Fruit fly (Drosophila melanogaster) whole organism, embryonic: ENCODE measurements around the gene Mf.
A peak's percentile ranks its signal among the peaks of the same experiment; 100 is the strongest.

Source experiments
- Aef1 ChIP-seq: fragments of 200-800 bp; sonication (Bioruptor generic); IDR thresholded peaks from 3 replicates; pipeline ENCODE4 v1.3.6; 2022; ENCODE audit warnings: missing biosample characterization, missing genetic modification characterization
- BtbVII ChIP-seq: fragments of 200-800 bp; sonication (Bioruptor generic); optimal IDR thresholded peaks from 3 replicates; lab custom pipeline; 2017; ENCODE audit warnings: missing biosample characterization, mild to moderate bottlenecking, missing genetic modification characterization
- CG10147 ChIP-seq: fragments of 200-800 bp; sonication (Bioruptor generic); optimal IDR thresholded peaks from 2 replicates; lab custom pipeline; 2019; ENCODE audit warnings: missing biosample characterization, mild to moderate bottlenecking, missing genetic modification characterization, moderate library complexity
- CG10209 ChIP-seq: fragments of 200-800 bp; sonication (Bioruptor generic); optimal IDR thresholded peaks from 3 replicates; lab custom pipeline; 2017; ENCODE audit warnings: missing biosample characterization, mild to moderate bottlenecking, missing genetic modification characterization, missing genetic modification reagents
- CG1024 ChIP-seq: fragments of 200-800 bp; sonication (Bioruptor generic); IDR thresholded peaks from 2 replicates; pipeline ENCODE4 v1.3.6; 2022; ENCODE audit warnings: missing biosample characterization, missing genetic modification characterization
- CG11695 ChIP-seq: fragments of 200-800 bp; sonication (Bioruptor generic); IDR thresholded peaks from 3 replicates; pipeline ENCODE4 v1.3.6; 2022; ENCODE audit warnings: missing biosample characterization, missing genetic modification characterization
- CG12155 ChIP-seq: fragments of 200-800 bp; sonication (Bioruptor generic); optimal IDR thresholded peaks from 3 replicates; lab custom pipeline; 2016; ENCODE audit warnings: missing biosample characterization, missing genetic modification characterization
- CG14441 ChIP-seq: fragments of 200-800 bp; sonication (Bioruptor generic); IDR thresholded peaks from 2 replicates; pipeline ENCODE4 v1.3.6; 2022; ENCODE audit warnings: missing biosample characterization, missing genetic modification characterization
- CG14667 ChIP-seq: fragments of 200-800 bp; sonication (Bioruptor generic); IDR thresholded peaks from 2 replicates; pipeline ENCODE4 v1.3.6; 2022; ENCODE audit warnings: missing biosample characterization, missing genetic modification characterization
- CG15601 ChIP-seq: fragments of 200-800 bp; sonication (Bioruptor generic); optimal IDR thresholded peaks from 3 replicates; lab custom pipeline; 2019; ENCODE audit warnings: missing biosample characterization, mild to moderate bottlenecking, missing genetic modification characterization, moderate library complexity
- CG16863 ChIP-seq: fragments of 200-800 bp; sonication (Bioruptor generic); optimal IDR thresholded peaks from 3 replicates; lab custom pipeline; 2016; ENCODE audit warnings: missing biosample characterization, missing genetic modification characterization
- CG18011 ChIP-seq: fragments of 200-800 bp; sonication (Bioruptor generic); optimal IDR thresholded peaks from 2 replicates; lab custom pipeline; 2017; ENCODE audit warnings: missing biosample characterization, missing genetic modification characterization, mild to moderate bottlenecking, moderate library complexity, missing genotype
- CG2120 ChIP-seq: fragments of 200-800 bp; sonication (Bioruptor generic); optimal IDR thresholded peaks from 3 replicates; lab custom pipeline; 2016; ENCODE audit warnings: missing biosample characterization, missing genetic modification characterization
- CG31224 ChIP-seq: fragments of 200-800 bp; sonication (Bioruptor generic); IDR thresholded peaks from 2 replicates; pipeline ENCODE4 v1.3.6; 2022; ENCODE audit warnings: missing biosample characterization, missing genetic modification characterization
- CG3847 ChIP-seq: fragments of 200-800 bp; sonication (Bioruptor generic); IDR thresholded peaks from 2 replicates; pipeline ENCODE4 v1.3.6; 2022; ENCODE audit warnings: missing biosample characterization, missing genetic modification characterization
- CG7745 ChIP-seq: fragments of 200-800 bp; sonication (Bioruptor generic); optimal IDR thresholded peaks from 2 replicates; lab custom pipeline; 2018; ENCODE audit warnings: missing biosample characterization, mild to moderate bottlenecking, missing genetic modification characterization, moderate library complexity
- CG8089 ChIP-seq: fragments of 200-800 bp; sonication (Bioruptor generic); optimal IDR thresholded peaks from 3 replicates; lab custom pipeline; 2016; ENCODE audit warnings: missing biosample characterization, missing genetic modification characterization
- CG9437 ChIP-seq: fragments of 200-800 bp; sonication (Bioruptor generic); optimal IDR thresholded peaks from 2 replicates; lab custom pipeline; 2018; ENCODE audit warnings: missing biosample characterization, mild to moderate bottlenecking, missing genetic modification characterization
- Gug ChIP-seq: fragments of 200-800 bp; sonication (Bioruptor generic); IDR thresholded peaks from 4 replicates; pipeline ENCODE4 v1.3.6; 2022; ENCODE audit warnings: missing biosample characterization, missing genetic modification characterization
- HLH54F ChIP-seq: fragments of 200-800 bp; sonication (Bioruptor generic); optimal IDR thresholded peaks from 3 replicates; lab custom pipeline; 2016; ENCODE audit warnings: missing biosample characterization, missing genetic modification characterization
- HLHmδ ChIP-seq: fragments of 200-800 bp; sonication (Bioruptor generic); optimal IDR thresholded peaks from 2 replicates; lab custom pipeline; 2018; ENCODE audit warnings: missing biosample characterization, mild to moderate bottlenecking, missing genetic modification characterization, moderate library complexity
- Hr51 ChIP-seq, 2 experiments: fragments of 200-800 bp; sonication (Bioruptor generic); optimal IDR thresholded peaks; 2 replicates in 1 of 2; 3 replicates in 1 of 2; lab custom pipeline; 2016 to 2018; ENCODE audit warnings: missing biosample characterization in 2 of 2, missing genetic modification characterization in 2 of 2, mild to moderate bottlenecking in 1 of 2, moderate library complexity in 1 of 2
- Hr78 ChIP-seq, 2 experiments: fragments of 200-800 bp in 1 of 2; fragments of >200 bp in 1 of 2; sonication (Bioruptor generic) in 1 of 2; optimal IDR thresholded peaks; 2 replicates each; lab custom pipeline; 2017 to 2019; ENCODE audit warnings: missing biosample characterization in 2 of 2, missing genetic modification characterization in 2 of 2, mild to moderate bottlenecking in 1 of 2, moderate library complexity in 1 of 2
- NK7.1 ChIP-seq: fragments of 200-800 bp; sonication (Bioruptor generic); optimal IDR thresholded peaks from 3 replicates; lab custom pipeline; 2016; ENCODE audit warnings: missing biosample characterization, missing genetic modification characterization
- Neu2 ChIP-seq: fragments of 200-800 bp; sonication (Bioruptor generic); optimal IDR thresholded peaks from 3 replicates; lab custom pipeline; 2016; ENCODE audit warnings: missing biosample characterization, missing genetic modification characterization, borderline replicate concordance
- Nf-YA ChIP-seq: fragments of 200-800 bp; sonication (Bioruptor generic); IDR thresholded peaks from 2 replicates; pipeline ENCODE4 v1.3.6; 2022; ENCODE audit warnings: missing biosample characterization, missing genetic modification characterization
- Rx ChIP-seq: fragments of 200-800 bp; sonication (Bioruptor generic); IDR thresholded peaks from 2 replicates; pipeline ENCODE4 v1.3.6; 2022; ENCODE audit warnings: missing biosample characterization, missing genetic modification characterization
- TFAM ChIP-seq: fragments of 200-800 bp; sonication (Bioruptor generic); optimal IDR thresholded peaks from 2 replicates; lab custom pipeline; 2017; ENCODE audit warnings: missing biosample characterization, missing genetic modification characterization, inconsistent platforms
- Xrp1 ChIP-seq: fragments of 200-800 bp; sonication (Bioruptor generic); IDR thresholded peaks from 2 replicates; pipeline ENCODE4 v1.3.6; 2022; ENCODE audit warnings: missing biosample characterization, missing genetic modification characterization
- al ChIP-seq: fragments of 200-800 bp; sonication (Bioruptor generic); IDR thresholded peaks from 2 replicates; pipeline ENCODE4 v1.3.6; 2022; ENCODE audit warnings: missing biosample characterization, missing genetic modification characterization
- bowl ChIP-seq: fragments of 200-800 bp; sonication (Bioruptor generic); IDR thresholded peaks from 2 replicates; pipeline ENCODE4 v1.3.6; 2022; ENCODE audit warnings: missing biosample characterization, missing genetic modification characterization
- cato ChIP-seq: fragments of 200-800 bp; sonication (Bioruptor generic); optimal IDR thresholded peaks from 2 replicates; lab custom pipeline; 2016; ENCODE audit warnings: missing biosample characterization, missing genetic modification characterization, borderline replicate concordance
- chm ChIP-seq: fragments of 200-800 bp; sonication (Bioruptor generic); IDR thresholded peaks from 2 replicates; pipeline ENCODE4 v1.3.6; 2022; ENCODE audit warnings: missing biosample characterization, missing genetic modification characterization
- jigr1 ChIP-seq: fragments of 200-800 bp; sonication (Bioruptor generic); IDR thresholded peaks from 3 replicates; pipeline ENCODE4 v1.3.6; 2022; ENCODE audit warnings: missing biosample characterization, missing genetic modification characterization
- jumu ChIP-seq: fragments of 200-800 bp; sonication (Bioruptor generic); optimal IDR thresholded peaks from 3 replicates; lab custom pipeline; 2016; ENCODE audit warnings: missing biosample characterization, missing genetic modification characterization
- kah ChIP-seq: fragments of 200-800 bp; sonication (Bioruptor generic); optimal IDR thresholded peaks from 2 replicates; lab custom pipeline; 2018; ENCODE audit warnings: missing biosample characterization, mild to moderate bottlenecking, missing genetic modification characterization
- lab ChIP-seq: fragments of 200-800 bp; sonication (Bioruptor generic); optimal IDR thresholded peaks from 3 replicates; lab custom pipeline; 2017; ENCODE audit warnings: missing biosample characterization, missing genetic modification characterization, mild to moderate bottlenecking, moderate library complexity, missing genetic modification reagents
- nerfin-1 ChIP-seq: fragments of 200-800 bp; sonication (Bioruptor generic); optimal IDR thresholded peaks from 3 replicates; lab custom pipeline; 2019; ENCODE audit warnings: missing biosample characterization, mild to moderate bottlenecking, missing genetic modification characterization, moderate library complexity
- nmo ChIP-seq: fragments of 200-800 bp; sonication (Bioruptor generic); optimal IDR thresholded peaks from 2 replicates; lab custom pipeline; 2018; ENCODE audit warnings: missing biosample characterization, mild to moderate bottlenecking, missing genetic modification characterization, moderate library complexity
- pb ChIP-seq: fragments of 200-800 bp; sonication (Bioruptor generic); optimal IDR thresholded peaks from 3 replicates; lab custom pipeline; 2016; ENCODE audit warnings: missing biosample characterization, missing genetic modification characterization
- pho ChIP-seq: fragments of 200-800 bp; sonication (Bioruptor generic); optimal IDR thresholded peaks from 2 replicates; lab custom pipeline; 2016; ENCODE audit warnings: missing biosample characterization, missing genetic modification characterization
- shn ChIP-seq: fragments of 200-800 bp; sonication (Bioruptor generic); optimal IDR thresholded peaks from 3 replicates; lab custom pipeline; 2016; ENCODE audit warnings: missing biosample characterization, missing genetic modification characterization
- sima ChIP-seq: fragments of 200-800 bp; sonication (Bioruptor generic); optimal IDR thresholded peaks from 2 replicates; lab custom pipeline; 2016; ENCODE audit warnings: missing biosample characterization, missing genetic modification characterization
- stc ChIP-seq: fragments of 200-800 bp; sonication (Bioruptor generic); IDR thresholded peaks from 2 replicates; pipeline ENCODE4 v1.3.6; 2022; ENCODE audit warnings: missing biosample characterization, missing genetic modification characterization
- tna ChIP-seq: fragments of 200-800 bp; sonication (Bioruptor generic); IDR thresholded peaks from 2 replicates; pipeline ENCODE4 v1.3.6; 2022; ENCODE audit warnings: missing biosample characterization, missing genetic modification characterization; ENCODE audit not compliant: partially characterized antibody
- unpg ChIP-seq: fragments of 200-800 bp; sonication (Bioruptor generic); optimal IDR thresholded peaks from 3 replicates; lab custom pipeline; 2018; ENCODE audit warnings: missing biosample characterization, mild to moderate bottlenecking, missing genetic modification characterization, moderate library complexity
- vnd ChIP-seq: fragments of 200-800 bp; sonication (Bioruptor generic); IDR thresholded peaks from 3 replicates; pipeline ENCODE4 v1.3.6; 2022; ENCODE audit warnings: missing biosample characterization, missing genetic modification characterization; ENCODE audit not compliant: partially characterized antibody
- wdn ChIP-seq: fragments of 200-800 bp; sonication (Bioruptor generic); IDR thresholded peaks from 2 replicates; pipeline ENCODE4 v1.3.6; 2022; ENCODE audit warnings: missing biosample characterization, missing genetic modification characterization
- zfh1 ChIP-seq: fragments of 200-800 bp; sonication (Bioruptor generic); IDR thresholded peaks from 3 replicates; pipeline ENCODE4 v1.3.6; 2022; ENCODE audit warnings: missing biosample characterization, missing genetic modification characterization

Gene Mf

DNA sequence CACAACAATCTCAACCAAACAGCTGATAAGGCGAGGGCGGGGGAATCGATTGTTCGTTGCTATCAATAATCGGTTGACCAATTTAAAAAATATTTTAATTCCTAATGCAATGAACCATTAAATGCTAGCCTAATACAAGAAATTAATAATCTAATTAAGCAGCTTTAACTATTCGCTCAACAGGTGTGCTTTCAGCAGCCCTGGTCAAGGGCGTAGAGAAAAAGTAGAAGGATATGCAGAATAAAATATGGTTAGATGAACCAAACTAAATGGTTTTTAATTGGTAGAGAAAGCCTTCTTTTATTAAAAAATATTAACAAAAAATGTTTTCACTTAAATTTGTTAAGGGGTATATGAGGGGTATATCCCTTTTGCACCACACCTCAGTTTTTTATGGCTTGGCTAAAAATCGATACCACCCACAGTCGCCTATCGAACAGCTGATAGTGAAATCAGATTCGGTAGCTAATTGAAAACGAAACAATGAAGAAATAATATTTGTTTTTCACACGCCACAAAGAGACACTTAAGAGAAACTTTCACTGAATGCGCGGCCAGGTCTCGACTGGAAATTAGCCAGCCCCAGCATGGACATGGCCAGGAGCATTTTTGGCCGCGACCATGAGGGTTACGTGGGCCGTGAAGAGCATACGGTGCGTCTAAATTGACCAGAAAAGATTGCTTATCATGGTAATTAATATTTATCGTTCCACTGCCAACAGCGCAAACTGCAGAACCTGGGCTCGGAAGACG, 37.7 kb upstream of the Mf start, which contains the start of the genes SIDL and CG12241 (continued):
- TF ChIP-seq nmo (peak; percentile 93), tna (GFP tag; lab: Robert Waterston, UW) (no peak), al (GFP tag; lab: Robert Waterston, UW) (peak; percentile 94), wdn (GFP tag; lab: Robert Waterston, UW) (peak; percentile 70), CG18011 (GFP tag; lab: Kevin White, UChicago) (peak; percentile 50), CG8089 (GFP tag; lab: Kevin White, UChicago) (no peak), shn (GFP tag; lab: Kevin White, UChicago) (peak; percentile 21), pb (GFP tag; lab: Kevin White, UChicago) (peak; percentile 73), Xrp1 (GFP tag; lab: Robert Waterston, UW) (peak; percentile 89), vnd (GFP tag; lab: Robert Waterston, UW) (no peak), CG15601 (tag; lab: Kevin White, UChicago) (peak; percentile 18), NK7.1 (GFP tag; lab: Kevin White, UChicago) (peak; percentile 73), nerfin-1 (peak; percentile 57), kah (GFP tag; lab: Kevin White, UChicago) (peak; percentile 77), BtbVII (GFP tag; lab: Kevin White, UChicago) (peak; percentile 82), CG3847 (GFP tag; lab: Robert Waterston, UW) (peak; percentile 52; the same call in 1 of the 2 replicates), Gug (GFP tag; lab: Robert Waterston, UW) (peak; percentile 93; the same call in 3 of the 4 replicates), Neu2 (GFP tag; lab: Kevin White, UChicago) (peak; percentile 21), CG2120 (GFP tag; lab: Kevin White, UChicago) (peak; percentile 84), lab (no peak), CG14667 (peak; percentile 94), CG14441 (GFP tag; lab: Robert Waterston, UW) (peak; percentile 96), chm (GFP tag; lab: Robert Waterston, UW) (peak; percentile 92), CG1024 (peak; percentile 87), CG10147 (GFP tag; lab: Kevin White, UChicago) (peak; percentile 73), zfh1 (GFP tag; lab: Robert Waterston, UW) (peak; percentile 94), Nf-YA (peak; percentile 84), unpg (GFP tag; lab: Kevin White, UChicago) (peak; percentile 66), pho (GFP tag; lab: Kevin White, UChicago) (peak; percentile 79), CG12155 (GFP tag; lab: Kevin White, UChicago) (peak; percentile 60), CG7745 (tag; lab: Kevin White, UChicago) (no peak), CG31224 (GFP tag; lab: Robert Waterston, UW) (peak; percentile 87), Hr78 (GFP tag; optimal IDR thresholded peaks at IDR 0.05; lab: Kevin White, UChicago) (no peak), jigr1 (GFP tag; lab: Robert Waterston, UW) (peak; percentile 88), TFAM (no peak), jumu (GFP tag; lab: Kevin White, UChicago) (peak; percentile 79), CG11695 (GFP tag; lab: Robert Waterston, UW) (peak; percentile 92), CG16863 (GFP tag; lab: Kevin White, UChicago) (peak; percentile 52), Hr51 (GFP tag; optimal IDR thresholded peaks at IDR 0.05; lab: Kevin White, UChicago) (peak in 1 of 2 experiments; percentile 43), stc (GFP tag; lab: Robert Waterston, UW) (peak; percentile 91), HLH54F (GFP tag; lab: Kevin White, UChicago) (peak; percentile 59), HLHmδ (GFP tag; lab: Kevin White, UChicago) (no peak), bowl (GFP tag; lab: Robert Waterston, UW) (no peak; the same call in 1 of the 2 replicates), CG10209 (GFP tag; lab: Kevin White, UChicago) (peak; percentile 61), sima (GFP tag; lab: Kevin White, UChicago) (peak; percentile 63), Rx (GFP tag; lab: Robert Waterston, UW) (peak; percentile 93), cato (GFP tag; lab: Kevin White, UChicago) (peak; percentile 17), Aef1 (GFP tag; lab: Robert Waterston, UW) (peak; percentile 96), CG9437 (peak; percentile 62)
